Worm (Caenorhabditis elegans) whole organism, L4/young adult: ENCODE data around the gene C52G5.2.

Experiments used
- dao-5 ChIP-seq: sonication (generic microtip); optimal IDR thresholded peaks from 2 replicates; lab custom pipeline; 2016; ENCODE audit warnings: missing genotype, missing genetic modification characterization, moderate library complexity, missing compliant biosample characterization
- him-1 ChIP-seq: sonication (generic microtip); optimal IDR thresholded peaks from 2 replicates; lab custom pipeline; 2016; ENCODE audit warnings: missing genotype, missing genetic modification reagents, missing genetic modification characterization, missing compliant biosample characterization

ce11 chrX:12852575-12852974 lies 9.5 kb downstream of the C52G5.2 start, which contains the start of gene chd-3:
- TF ChIP-seq dao-5 (no peak), him-1 (tag; lab: Kevin White, UChicago) (no peak)
